Fruit fly (Drosophila melanogaster) whole organism, embryonic: Measurements from ENCODE around the gene MED27.

Source experiments
- Ada2b ChIP-seq: fragments of 200-800 bp; sonication (Bioruptor generic); IDR thresholded peaks from 2 replicates; pipeline ENCODE4 v1.3.6; 2022; ENCODE audit warnings: missing biosample characterization, missing genetic modification characterization
- Atf6 ChIP-seq: fragments of 200-800 bp; sonication (Bioruptor generic); IDR thresholded peaks from 2 replicates; pipeline ENCODE4 v1.3.6; 2022; ENCODE audit warnings: missing biosample characterization, missing genetic modification characterization
- CG11504 ChIP-seq: fragments of 200-800 bp; sonication (Bioruptor generic); optimal IDR thresholded peaks from 3 replicates; lab custom pipeline; 2019; ENCODE audit warnings: missing biosample characterization, mild to moderate bottlenecking, missing genetic modification characterization, moderate library complexity
- CG16779 ChIP-seq: fragments of 200-800 bp; sonication (Bioruptor generic); IDR thresholded peaks from 2 replicates; pipeline ENCODE4 v1.3.6; 2022; ENCODE audit warnings: missing biosample characterization, missing genetic modification characterization
- CG16863 ChIP-seq: fragments of 200-800 bp; sonication (Bioruptor generic); optimal IDR thresholded peaks from 3 replicates; lab custom pipeline; 2016; ENCODE audit warnings: missing biosample characterization, missing genetic modification characterization
- CG17385 ChIP-seq: fragments of 200-800 bp; sonication (Bioruptor generic); optimal IDR thresholded peaks from 3 replicates; lab custom pipeline; 2018; ENCODE audit warnings: missing biosample characterization, mild to moderate bottlenecking, missing genetic modification characterization
- CG18011 ChIP-seq: fragments of 200-800 bp; sonication (Bioruptor generic); optimal IDR thresholded peaks from 2 replicates; lab custom pipeline; 2017; ENCODE audit warnings: missing biosample characterization, missing genetic modification characterization, mild to moderate bottlenecking, moderate library complexity, missing genotype
- CG2120 ChIP-seq: fragments of 200-800 bp; sonication (Bioruptor generic); optimal IDR thresholded peaks from 3 replicates; lab custom pipeline; 2016; ENCODE audit warnings: missing biosample characterization, missing genetic modification characterization
- CG3163 ChIP-seq: fragments of 200-800 bp; sonication (Bioruptor generic); optimal IDR thresholded peaks from 3 replicates; lab custom pipeline; 2016; ENCODE audit warnings: missing biosample characterization, missing genetic modification characterization
- CG32767 ChIP-seq: fragments of 200-800 bp; sonication (Bioruptor generic); IDR thresholded peaks from 2 replicates; pipeline ENCODE4 v1.3.6; 2022; ENCODE audit warnings: missing biosample characterization, missing genetic modification characterization
- CG4404 ChIP-seq: fragments of 200-800 bp; sonication (Bioruptor generic); IDR thresholded peaks from 2 replicates; pipeline ENCODE4 v1.3.6; 2022; ENCODE audit warnings: missing biosample characterization, missing genetic modification characterization
- CG6791 ChIP-seq: fragments of 200-800 bp; sonication (Bioruptor generic); IDR thresholded peaks from 3 replicates; pipeline ENCODE4 v1.3.6; 2022; ENCODE audit warnings: missing biosample characterization, missing genetic modification characterization; ENCODE audit not compliant: partially characterized antibody
- CG7357 ChIP-seq: fragments of 200-800 bp; sonication (Bioruptor generic); IDR thresholded peaks from 3 replicates; pipeline ENCODE4 v1.3.6; 2022; ENCODE audit warnings: missing biosample characterization, missing genetic modification characterization
- CG9437 ChIP-seq: fragments of 200-800 bp; sonication (Bioruptor generic); optimal IDR thresholded peaks from 2 replicates; lab custom pipeline; 2018; ENCODE audit warnings: missing biosample characterization, mild to moderate bottlenecking, missing genetic modification characterization
- Dbx ChIP-seq: fragments of 200-800 bp; sonication (Bioruptor generic); IDR thresholded peaks from 3 replicates; pipeline ENCODE4 v1.3.6; 2022; ENCODE audit warnings: missing biosample characterization, missing genetic modification characterization
- Doc2 ChIP-seq: fragments of 200-800 bp; sonication (Bioruptor generic); IDR thresholded peaks from 2 replicates; pipeline ENCODE4 v1.3.6; 2022; ENCODE audit warnings: missing biosample characterization, missing genetic modification characterization
- HLH3B ChIP-seq: fragments of 200-800 bp; sonication (Bioruptor generic); IDR thresholded peaks from 2 replicates; pipeline ENCODE4 v1.3.6; 2022; ENCODE audit warnings: missing biosample characterization, missing genetic modification characterization
- Hr39 ChIP-seq: fragments of >200 bp; optimal IDR thresholded peaks from 2 replicates; lab custom pipeline; 2017
- Hr78 ChIP-seq, 2 experiments: fragments of 200-800 bp in 1 of 2; fragments of >200 bp in 1 of 2; sonication (Bioruptor generic) in 1 of 2; optimal IDR thresholded peaks; 2 replicates each; lab custom pipeline; 2017 to 2019; ENCODE audit warnings: missing biosample characterization in 2 of 2, missing genetic modification characterization in 2 of 2, mild to moderate bottlenecking in 1 of 2, moderate library complexity in 1 of 2
- Jarid2 ChIP-seq: fragments of 200-800 bp; sonication (Bioruptor generic); optimal IDR thresholded peaks from 3 replicates; lab custom pipeline; 2017; ENCODE audit warnings: mild to moderate bottlenecking, missing biosample characterization, missing genetic modification reagents, missing genetic modification characterization
- Max ChIP-seq: fragments of 200-800 bp; sonication (Bioruptor generic); optimal IDR thresholded peaks from 2 replicates; lab custom pipeline; 2016; ENCODE audit warnings: missing biosample characterization, mild to moderate bottlenecking, missing genetic modification characterization
- NfI ChIP-seq: fragments of 200-800 bp; sonication (Bioruptor generic); optimal IDR thresholded peaks from 3 replicates; lab custom pipeline; 2018; ENCODE audit warnings: missing biosample characterization, mild to moderate bottlenecking, missing genetic modification characterization, moderate library complexity
- PHDP ChIP-seq: fragments of 200-800 bp; sonication (Bioruptor generic); optimal IDR thresholded peaks from 3 replicates; lab custom pipeline; 2018; ENCODE audit warnings: missing biosample characterization, mild to moderate bottlenecking, missing genetic modification characterization, moderate library complexity
- abd-A ChIP-seq: fragments of 200-800 bp; sonication (Bioruptor generic); optimal IDR thresholded peaks from 3 replicates; lab custom pipeline; 2019; ENCODE audit warnings: missing biosample characterization, mild to moderate bottlenecking, missing genetic modification characterization, moderate library complexity
- ap ChIP-seq: fragments of 200-800 bp; sonication (Bioruptor generic); IDR thresholded peaks from 2 replicates; pipeline ENCODE4 v1.3.6; 2022; ENCODE audit warnings: missing biosample characterization, missing genetic modification characterization
- ash1 ChIP-seq: fragments of 200-800 bp; sonication (Bioruptor generic); optimal IDR thresholded peaks from 2 replicates; lab custom pipeline; 2018; ENCODE audit warnings: missing biosample characterization, mild to moderate bottlenecking, missing genetic modification characterization
- bcd ChIP-seq: fragments of 200-800 bp; sonication (Bioruptor generic); optimal IDR thresholded peaks from 2 replicates; lab custom pipeline; 2017; ENCODE audit warnings: missing biosample characterization, mild to moderate bottlenecking, missing genetic modification characterization
- cad ChIP-seq: fragments of >200 bp; optimal IDR thresholded peaks from 2 replicates; lab custom pipeline; 2017; ENCODE audit warnings: missing biosample characterization, missing genetic modification characterization
- caup ChIP-seq: fragments of 200-800 bp; sonication (Bioruptor generic); optimal IDR thresholded peaks from 3 replicates; lab custom pipeline; 2017; ENCODE audit warnings: missing biosample characterization, mild to moderate bottlenecking, missing genetic modification characterization, moderate library complexity; ENCODE audit not compliant: severe bottlenecking
- da ChIP-seq: fragments of 200-800 bp; sonication (Bioruptor generic); optimal IDR thresholded peaks from 2 replicates; lab custom pipeline; 2016; ENCODE audit warnings: missing biosample characterization, missing genetic modification characterization
- eyg ChIP-seq: fragments of 200-800 bp; sonication (Bioruptor generic); optimal IDR thresholded peaks from 3 replicates; lab custom pipeline; 2016; ENCODE audit warnings: missing biosample characterization, missing genetic modification characterization
- fru ChIP-seq: fragments of >200 bp; optimal IDR thresholded peaks from 2 replicates; lab custom pipeline; 2017
- gsb ChIP-seq: fragments of 200-800 bp; sonication (Bioruptor generic); IDR thresholded peaks from 2 replicates; pipeline ENCODE4 v1.3.6; 2022; ENCODE audit warnings: missing biosample characterization, missing genetic modification characterization
- hb ChIP-seq: fragments of 200-800 bp; sonication (Bioruptor generic); IDR thresholded peaks from 3 replicates; pipeline ENCODE4 v1.3.6; 2022; ENCODE audit warnings: missing biosample characterization, missing genetic modification characterization; ENCODE audit not compliant: partially characterized antibody
- maf-S ChIP-seq: fragments of 200-800 bp; sonication (Bioruptor generic); optimal IDR thresholded peaks from 2 replicates; lab custom pipeline; 2016; ENCODE audit warnings: missing biosample characterization, missing genetic modification characterization
- shn ChIP-seq: fragments of 200-800 bp; sonication (Bioruptor generic); optimal IDR thresholded peaks from 3 replicates; lab custom pipeline; 2016; ENCODE audit warnings: missing biosample characterization, missing genetic modification characterization
- vfl ChIP-seq: fragments of 200-800 bp; sonication (Bioruptor generic); optimal IDR thresholded peaks from 2 replicates; lab custom pipeline; 2016; ENCODE audit warnings: missing biosample characterization, missing genetic modification characterization

MED27 gene

dm6 chr3R:5668928-5669739 lies 14.2 kb downstream of the MED27 start, which contains the start of the genes Xe7 and Atg17 (continued):
- peak; percentile 81 for TF ChIP-seq ap (GFP tag; lab: Robert Waterston, UW)
- peak; percentile 67 for TF ChIP-seq CG16779 (GFP tag; lab: Robert Waterston, UW)
- TF ChIP-seq CG18011 (GFP tag; lab: Kevin White, UChicago): peak; percentile 74
- peak; percentile 85 for TF ChIP-seq Atf6 (GFP tag; lab: Robert Waterston, UW)
- 0 out of 3 replicates have a peak, but pooled peaks have one; percentile 52 for TF ChIP-seq CG6791 (GFP tag; lab: Robert Waterston, UW)
- peak; percentile 47 for TF ChIP-seq ash1
- TF ChIP-seq cad (GFP tag; lab: Kevin White, UChicago): no peak
- TF ChIP-seq PHDP: peak; percentile 87
- TF ChIP-seq CG3163: peak; percentile 42
- TF ChIP-seq abd-A (tag; lab: Kevin White, UChicago): no peak
- peak; percentile 84 for TF ChIP-seq HLH3B (GFP tag; lab: Robert Waterston, UW)
- peak; percentile 76 for TF ChIP-seq gsb (GFP tag; lab: Robert Waterston, UW)
- peak; percentile 88 for TF ChIP-seq CG7357 (GFP tag; lab: Robert Waterston, UW)
- peak; percentile 97 for TF ChIP-seq CG2120
- TF ChIP-seq Hr78 (GFP tag; optimal IDR thresholded peaks at IDR 0.05; lab: Kevin White, UChicago): no peak
- TF ChIP-seq CG11504 (tag; lab: Kevin White, UChicago): peak; percentile 90
- peak; percentile 42; the same call in 1 of the 2 replicates for TF ChIP-seq Doc2 (GFP tag; lab: Robert Waterston, UW)
- TF ChIP-seq maf-S (GFP tag; lab: Kevin White, UChicago): peak; percentile 84
- peak; percentile 72 for TF ChIP-seq da (GFP tag; lab: Kevin White, UChicago)
- peak; percentile 57 for TF ChIP-seq eyg (GFP tag; lab: Kevin White, UChicago)
- peak; percentile 82 for TF ChIP-seq shn (GFP tag; lab: Kevin White, UChicago)
- TF ChIP-seq CG17385 (GFP tag; lab: Kevin White, UChicago): peak; percentile 72
- TF ChIP-seq CG4404 (GFP tag; lab: Robert Waterston, UW): peak; percentile 96
- peak; percentile 60; the same call in 1 of the 3 replicates for TF ChIP-seq hb (GFP tag; lab: Robert Waterston, UW)
- peak; percentile 91 for TF ChIP-seq Max (GFP tag; lab: Kevin White, UChicago)
- peak; percentile 32 for TF ChIP-seq Hr39 (lab: Kevin White, UChicago)
- TF ChIP-seq Ada2b: peak; percentile 84
- TF ChIP-seq NfI: peak; percentile 95
- peak; percentile 94 for TF ChIP-seq Dbx (GFP tag; lab: Robert Waterston, UW)
- TF ChIP-seq CG16863 (GFP tag; lab: Kevin White, UChicago): peak; percentile 78
- TF ChIP-seq fru: no peak
- TF ChIP-seq bcd (GFP tag; lab: Kevin White, UChicago): peak; percentile 90
- TF ChIP-seq CG9437 (GFP tag; lab: Kevin White, UChicago): peak; percentile 86
- TF ChIP-seq Jarid2 (GFP tag; lab: Kevin White, UChicago): peak; percentile 58
- TF ChIP-seq CG32767 (GFP tag; lab: Robert Waterston, UW): peak; percentile 81
- peak; percentile 85 for TF ChIP-seq caup (GFP tag; lab: Kevin White, UChicago)
- peak; percentile 91 for TF ChIP-seq vfl (GFP tag; lab: Kevin White, UChicago)
